Worm (Caenorhabditis elegans) whole organism, young adult: ENCODE measurements around the gene cex-2.

Experiments used
- B0019.2 ChIP-seq: fragments of 200-800 bp; sonication (Bioruptor generic); conservative IDR thresholded peaks from 2 replicates; pipeline ENCODE4 v1.3.6; 2022; ENCODE audit warnings: missing genetic modification reagents, missing genetic modification characterization, missing compliant biosample characterization
- B0261.1 ChIP-seq: sonication (generic microtip); optimal IDR thresholded peaks from 2 replicates; lab custom pipeline; 2016; ENCODE audit warnings: mild to moderate bottlenecking, missing genetic modification characterization, moderate library complexity, missing compliant biosample characterization
- ama-1 ChIP-seq, 3 experiments: fragments of 150-350 bp in 1 of 3; sonication (generic microtip) in 2 of 3; optimal IDR thresholded peaks; 2 replicates each; lab custom pipeline; 2014 to 2018; ENCODE audit warnings: missing biosample characterization in 2 of 3, missing genetic modification characterization in 2 of 3, missing genetic modification reagents in 2 of 3
- atf-7 ChIP-seq: sonication (generic microtip); optimal IDR thresholded peaks from 2 replicates; lab custom pipeline; 2017; ENCODE audit warnings: mild to moderate bottlenecking, missing genetic modification characterization, missing compliant biosample characterization
- attf-5 ChIP-seq: fragments of 200-800 bp; sonication (Bioruptor generic); optimal IDR thresholded peaks from 2 replicates; lab custom pipeline; 2018; ENCODE audit warnings: mild to moderate bottlenecking, missing genetic modification characterization, missing compliant biosample characterization
- efl-1 ChIP-seq: fragments of 150-350 bp; optimal IDR thresholded peaks from 2 replicates; lab custom pipeline; 2014; ENCODE audit warnings: missing biosample characterization, missing genetic modification reagents, missing genetic modification characterization
- hlh-26 ChIP-seq: fragments of 200-800 bp; sonication (Bioruptor generic); conservative IDR thresholded peaks from 2 replicates; pipeline ENCODE4 v1.3.6; 2022; ENCODE audit warnings: missing genetic modification reagents, missing genetic modification characterization, missing compliant biosample characterization
- let-526 ChIP-seq: fragments of 200-800 bp; sonication (Bioruptor generic); IDR thresholded peaks from 2 replicates; pipeline ENCODE4 v1.3.6; 2022; ENCODE audit warnings: missing genetic modification reagents, missing genetic modification characterization, missing compliant biosample characterization
- nfya-1 ChIP-seq: sonication (generic microtip); optimal IDR thresholded peaks from 2 replicates; lab custom pipeline; 2017; ENCODE audit warnings: antibody characterized with exemption, missing compliant biosample characterization, missing genetic modification characterization, borderline replicate concordance; ENCODE audit not compliant: insufficient read depth
- snpc-1.3 ChIP-seq: sonication (generic microtip); optimal IDR thresholded peaks from 2 replicates; lab custom pipeline; 2017; ENCODE audit warnings: missing genetic modification characterization, mild to moderate bottlenecking, missing compliant biosample characterization, antibody characterized with exemption, moderate library complexity, missing genotype, missing genetic modification reagents; ENCODE audit not compliant: insufficient read depth
- snpc-4 ChIP-seq, 5 experiments: fragments of 150-350 bp in 1 of 5; sonication (generic microtip) in 4 of 5; optimal IDR thresholded peaks; 2 replicates each; lab custom pipeline; 2014 to 2018; ENCODE audit warnings: missing genetic modification characterization in 5 of 5, missing biosample characterization in 3 of 5, antibody characterized with exemption in 2 of 5, mild to moderate bottlenecking in 2 of 5, missing compliant biosample characterization in 2 of 5, missing genotype in 2 of 5, moderate library complexity in 2 of 5, missing genetic modification reagents in 1 of 5
- zim-3 ChIP-seq: sonication (generic microtip); optimal IDR thresholded peaks from 2 replicates; lab custom pipeline; 2017; ENCODE audit warnings: mild to moderate bottlenecking, missing genetic modification characterization, moderate library complexity, missing compliant biosample characterization
- ztf-6 ChIP-seq: fragments of 200-800 bp; sonication (Bioruptor generic); IDR thresholded peaks from 2 replicates; pipeline ENCODE4 v1.3.6; 2022; ENCODE audit warnings: missing genetic modification reagents, missing genetic modification characterization, missing compliant biosample characterization

DNA sequence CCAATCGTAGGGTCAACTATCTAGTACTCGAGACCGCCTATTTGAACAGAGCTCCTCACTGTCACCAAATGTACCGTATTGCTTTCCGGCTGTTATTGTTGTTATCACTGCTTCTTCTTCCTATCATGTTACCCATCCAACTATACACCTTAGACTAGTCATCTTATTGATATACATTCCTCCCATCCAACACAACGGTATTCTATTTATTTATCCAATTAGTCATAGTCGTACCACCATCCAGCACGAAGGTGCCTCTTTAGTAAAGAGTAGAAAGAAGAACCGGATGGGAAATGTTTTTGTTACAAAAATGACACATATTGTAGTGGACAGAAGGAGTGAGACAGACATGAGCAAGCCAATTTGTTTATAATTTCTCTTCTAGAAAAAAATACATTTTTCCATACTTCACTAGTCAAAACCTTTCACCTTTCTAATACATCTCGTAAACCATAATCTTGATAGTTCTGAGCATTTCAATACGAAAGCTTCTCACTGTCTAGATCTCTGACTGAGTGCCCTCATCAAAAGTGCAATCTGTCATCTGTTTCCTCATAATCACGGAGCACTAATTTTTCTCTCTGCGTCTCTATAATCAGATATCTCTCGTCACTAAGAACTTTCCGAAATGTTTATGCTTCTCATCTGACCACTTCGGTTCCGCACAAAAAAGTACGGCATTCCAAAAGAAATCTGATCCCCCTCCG, 24.9 kb downstream of the cex-2 start:
- TF ChIP-seq hlh-26 (GFP tag; lab: Robert Waterston, UW) (no peak), nfya-1 (tag; lab: Kevin White, UChicago) (no peak), B0261.1 (tag; lab: Kevin White, UChicago) (no peak), snpc-1.3 (tag; lab: Kevin White, UChicago) (no peak), ztf-6 (GFP tag; lab: Robert Waterston, UW) (no peak), zim-3 (tag; lab: Kevin White, UChicago) (no peak), snpc-4 (GFP tag; optimal IDR thresholded peaks at IDR 0.05; lab: Kevin White, UChicago) (no peak), snpc-4 (tag; optimal IDR thresholded peaks at IDR 0.05; lab: Kevin White, UChicago) (no peak), ama-1 (optimal IDR thresholded peaks at IDR 0.05; lab: Kevin White, UChicago) (no peak), ama-1 (GFP tag; optimal IDR thresholded peaks at IDR 0.05; lab: Kevin White, UChicago) (no peak), let-526 (GFP tag; lab: Robert Waterston, UW) (no peak), B0019.2 (GFP tag; lab: Robert Waterston, UW) (no peak), attf-5 (GFP tag; lab: Kevin White, UChicago) (no peak), atf-7 (tag; lab: Kevin White, UChicago) (no peak), efl-1 (GFP tag; lab: Kevin White, UChicago) (no peak)
